Worm (Caenorhabditis elegans) whole organism, young adult: ENCODE measurements around the gene aak-1.

Experiments used
- B0336.3 ChIP-seq: fragments of 200-800 bp; sonication (Bioruptor generic); IDR thresholded peaks from 2 replicates; pipeline ENCODE4 v1.3.6; 2022; ENCODE audit warnings: missing genetic modification characterization, missing compliant biosample characterization
- D2030.7 ChIP-seq: fragments of 200-800 bp; sonication (Bioruptor generic); IDR thresholded peaks from 2 replicates; pipeline ENCODE4 v1.3.6; 2022; ENCODE audit warnings: missing genetic modification reagents, missing genetic modification characterization, missing compliant biosample characterization
- F37B4.10 ChIP-seq: fragments of 200-800 bp; sonication (Bioruptor generic); IDR thresholded peaks from 2 replicates; pipeline ENCODE4 v1.3.6; 2022; ENCODE audit warnings: missing genetic modification characterization, missing compliant biosample characterization
- F57A8.1 ChIP-seq: fragments of 200-800 bp; sonication (Bioruptor generic); optimal IDR thresholded peaks from 2 replicates; lab custom pipeline; 2018; ENCODE audit warnings: mild to moderate bottlenecking, missing genetic modification characterization, moderate library complexity, missing compliant biosample characterization
- ZK185.1 ChIP-seq: sonication (generic microtip); optimal IDR thresholded peaks from 2 replicates; lab custom pipeline; 2016; ENCODE audit warnings: mild to moderate bottlenecking, missing genetic modification characterization, missing compliant biosample characterization; ENCODE audit not compliant: poor library complexity, severe bottlenecking
- ama-1 ChIP-seq, 3 experiments: fragments of 150-350 bp in 1 of 3; sonication (generic microtip) in 2 of 3; optimal IDR thresholded peaks; 2 replicates each; lab custom pipeline; 2014 to 2018; ENCODE audit warnings: missing biosample characterization in 2 of 3, missing genetic modification characterization in 2 of 3, missing genetic modification reagents in 2 of 3
- attf-3 ChIP-seq: fragments of 200-800 bp; sonication (Bioruptor generic); conservative IDR thresholded peaks from 2 replicates; pipeline ENCODE4 v1.3.6; 2022; ENCODE audit warnings: missing genetic modification reagents, missing genetic modification characterization, missing compliant biosample characterization
- attf-5 ChIP-seq: fragments of 200-800 bp; sonication (Bioruptor generic); optimal IDR thresholded peaks from 2 replicates; lab custom pipeline; 2018; ENCODE audit warnings: mild to moderate bottlenecking, missing genetic modification characterization, missing compliant biosample characterization
- bed-1 ChIP-seq: fragments of 200-800 bp; sonication (Bioruptor generic); IDR thresholded peaks from 2 replicates; pipeline ENCODE4 v1.3.6; 2022; ENCODE audit warnings: missing genetic modification reagents, missing genetic modification characterization, missing compliant biosample characterization
- cebp-2 ChIP-seq: fragments of 200-800 bp; sonication (Bioruptor generic); IDR thresholded peaks from 2 replicates; pipeline ENCODE4 v1.3.6; 2022; ENCODE audit warnings: missing genetic modification characterization, missing compliant biosample characterization
- ceh-27 ChIP-seq: fragments of 200-800 bp; sonication (Bioruptor generic); optimal IDR thresholded peaks from 2 replicates; lab custom pipeline; 2018; ENCODE audit warnings: mild to moderate bottlenecking, missing genetic modification characterization, moderate library complexity, missing compliant biosample characterization
- die-1 ChIP-seq: sonication (generic microtip); optimal IDR thresholded peaks from 2 replicates; lab custom pipeline; 2016; ENCODE audit warnings: missing genotype, mild to moderate bottlenecking, missing genetic modification characterization, missing compliant biosample characterization
- dox-1 ChIP-seq: fragments of 200-800 bp; sonication (Bioruptor generic); IDR thresholded peaks from 2 replicates; pipeline ENCODE4 v1.3.6; 2022; ENCODE audit warnings: missing genetic modification reagents, missing genetic modification characterization, missing compliant biosample characterization
- dpl-1 ChIP-seq: fragments of 150-350 bp; optimal IDR thresholded peaks from 2 replicates; lab custom pipeline; 2014; ENCODE audit warnings: missing biosample characterization, missing genetic modification reagents, missing genetic modification characterization
- him-1 ChIP-seq: sonication (generic microtip); optimal IDR thresholded peaks from 2 replicates; lab custom pipeline; 2016; ENCODE audit warnings: missing genotype, missing genetic modification reagents, missing genetic modification characterization, missing compliant biosample characterization
- hmg-1.2 ChIP-seq: fragments of 200-800 bp; sonication (Bioruptor generic); IDR thresholded peaks from 2 replicates; pipeline ENCODE4 v1.3.6; 2022; ENCODE audit warnings: missing genetic modification reagents, missing genetic modification characterization, missing compliant biosample characterization
- hmg-20 ChIP-seq: fragments of 200-800 bp; sonication (Bioruptor generic); IDR thresholded peaks from 2 replicates; pipeline ENCODE4 v1.3.6; 2022; ENCODE audit warnings: missing genetic modification reagents, missing genetic modification characterization, missing compliant biosample characterization
- hsf-1 ChIP-seq: fragments of 200-800 bp; sonication (Bioruptor generic); IDR thresholded peaks from 2 replicates; pipeline ENCODE4 v1.3.6; 2022; ENCODE audit warnings: missing genetic modification reagents, missing genetic modification characterization, missing compliant biosample characterization
- let-607 ChIP-seq, 2 experiments: fragments of 200-800 bp in 1 of 2; sonication (Bioruptor generic) in 1 of 2; sonication (generic microtip) in 1 of 2; optimal IDR thresholded peaks; 2 replicates each; lab custom pipeline; 2016 to 2018; ENCODE audit warnings: mild to moderate bottlenecking in 2 of 2, missing compliant biosample characterization in 2 of 2, missing genetic modification characterization in 2 of 2, moderate library complexity in 2 of 2, missing genotype in 1 of 2
- lin-26 ChIP-seq: fragments of 200-800 bp; sonication (Bioruptor generic); IDR thresholded peaks from 2 replicates; pipeline ENCODE4 v1.3.6; 2022; ENCODE audit warnings: missing genetic modification reagents, missing genetic modification characterization, missing compliant biosample characterization
- lin-40 ChIP-seq: sonication (generic microtip); optimal IDR thresholded peaks from 2 replicates; lab custom pipeline; 2016; ENCODE audit warnings: missing genetic modification characterization, mild to moderate bottlenecking, missing compliant biosample characterization, missing genotype, missing genetic modification reagents
- lsl-1 ChIP-seq: fragments of 200-800 bp; sonication (Bioruptor generic); optimal IDR thresholded peaks from 2 replicates; lab custom pipeline; 2018; ENCODE audit warnings: mild to moderate bottlenecking, missing genetic modification characterization, moderate library complexity, missing compliant biosample characterization
- madf-6 ChIP-seq: fragments of 200-800 bp; sonication (Bioruptor generic); IDR thresholded peaks from 2 replicates; pipeline ENCODE4 v1.3.6; 2022; ENCODE audit warnings: missing genetic modification reagents, missing genetic modification characterization, missing compliant biosample characterization
- mcd-1 ChIP-seq: fragments of 200-800 bp; sonication (Bioruptor generic); IDR thresholded peaks from 2 replicates; pipeline ENCODE4 v1.3.6; 2022; ENCODE audit warnings: missing genetic modification reagents, missing genetic modification characterization, missing compliant biosample characterization
- nfya-2 ChIP-seq: fragments of 200-800 bp; sonication (Bioruptor generic); IDR thresholded peaks from 2 replicates; pipeline ENCODE4 v1.3.6; 2022; ENCODE audit warnings: missing genetic modification reagents, missing genetic modification characterization, missing compliant biosample characterization
- nhr-120 ChIP-seq: fragments of 200-800 bp; sonication (Bioruptor generic); IDR thresholded peaks from 2 replicates; pipeline ENCODE4 v1.3.6; 2022; ENCODE audit warnings: missing genetic modification characterization, missing compliant biosample characterization
- nhr-179 ChIP-seq: sonication (generic microtip); optimal IDR thresholded peaks from 2 replicates; lab custom pipeline; 2016; ENCODE audit warnings: mild to moderate bottlenecking, missing genetic modification characterization, missing compliant biosample characterization
- nhr-80 ChIP-seq: sonication (generic microtip); optimal IDR thresholded peaks from 2 replicates; lab custom pipeline; 2016; ENCODE audit warnings: missing genetic modification characterization, missing compliant biosample characterization
- pbrm-1 ChIP-seq: fragments of 200-800 bp; sonication (Bioruptor generic); IDR thresholded peaks from 2 replicates; pipeline ENCODE4 v1.3.6; 2022; ENCODE audit warnings: missing genetic modification reagents, missing genetic modification characterization, missing compliant biosample characterization
- rec-8 ChIP-seq, 2 experiments: sonication (generic microtip); optimal IDR thresholded peaks; 2 replicates each; lab custom pipeline; 2016; ENCODE audit warnings: mild to moderate bottlenecking in 2 of 2, missing genetic modification characterization in 2 of 2, missing genetic modification reagents in 2 of 2, missing genotype in 2 of 2, missing biosample characterization in 1 of 2, missing compliant biosample characterization in 1 of 2, moderate library complexity in 1 of 2
- rpc-1 ChIP-seq, 2 experiments: fragments of 150-350 bp in 1 of 2; sonication (generic microtip) in 1 of 2; optimal IDR thresholded peaks; 2 replicates each; lab custom pipeline; 2014 to 2018; ENCODE audit warnings: missing biosample characterization in 1 of 2, missing genetic modification characterization in 1 of 2, missing genetic modification reagents in 1 of 2, missing genotype in 1 of 2
- snpc-1.1 ChIP-seq: sonication (generic microtip); optimal IDR thresholded peaks from 2 replicates; lab custom pipeline; 2017; ENCODE audit warnings: missing genetic modification characterization, mild to moderate bottlenecking, missing compliant biosample characterization, antibody characterized with exemption, moderate library complexity, missing genotype, missing genetic modification reagents; ENCODE audit not compliant: insufficient read depth
- snpc-3.4 ChIP-seq: sonication (generic microtip); optimal IDR thresholded peaks from 2 replicates; lab custom pipeline; 2017; ENCODE audit warnings: missing genetic modification characterization, mild to moderate bottlenecking, missing compliant biosample characterization, antibody characterized with exemption, moderate library complexity, missing genotype, missing genetic modification reagents
- snpc-4 ChIP-seq, 5 experiments: fragments of 150-350 bp in 1 of 5; sonication (generic microtip) in 4 of 5; optimal IDR thresholded peaks; 2 replicates each; lab custom pipeline; 2014 to 2018; ENCODE audit warnings: missing genetic modification characterization in 5 of 5, missing biosample characterization in 3 of 5, antibody characterized with exemption in 2 of 5, mild to moderate bottlenecking in 2 of 5, missing compliant biosample characterization in 2 of 5, missing genotype in 2 of 5, moderate library complexity in 2 of 5, missing genetic modification reagents in 1 of 5
- sptf-2 ChIP-seq: fragments of 200-800 bp; sonication (Bioruptor generic); optimal IDR thresholded peaks from 2 replicates; lab custom pipeline; 2018; ENCODE audit warnings: mild to moderate bottlenecking, missing genetic modification characterization, missing compliant biosample characterization
- tbp1 ChIP-seq: fragments of 200-800 bp; sonication (Bioruptor generic); optimal IDR thresholded peaks from 2 replicates; lab custom pipeline; 2018; ENCODE audit warnings: mild to moderate bottlenecking, missing genetic modification characterization, missing compliant biosample characterization
- unc-130 ChIP-seq: sonication (generic microtip); optimal IDR thresholded peaks from 2 replicates; lab custom pipeline; 2016; ENCODE audit warnings: missing genetic modification reagents, missing genetic modification characterization, missing compliant biosample characterization
- unc-62 ChIP-seq: fragments of 150-350 bp; optimal IDR thresholded peaks from 2 replicates; lab custom pipeline; 2014; ENCODE audit warnings: missing biosample characterization, missing genetic modification reagents, missing genetic modification characterization
- xnd-1 ChIP-seq: sonication (generic microtip); optimal IDR thresholded peaks from 2 replicates; lab custom pipeline; 2016; ENCODE audit warnings: missing genotype, missing genetic modification reagents, missing genetic modification characterization, missing compliant biosample characterization
- zim-3 ChIP-seq: sonication (generic microtip); optimal IDR thresholded peaks from 2 replicates; lab custom pipeline; 2017; ENCODE audit warnings: mild to moderate bottlenecking, missing genetic modification characterization, moderate library complexity, missing compliant biosample characterization

aak-1 gene

DNA sequence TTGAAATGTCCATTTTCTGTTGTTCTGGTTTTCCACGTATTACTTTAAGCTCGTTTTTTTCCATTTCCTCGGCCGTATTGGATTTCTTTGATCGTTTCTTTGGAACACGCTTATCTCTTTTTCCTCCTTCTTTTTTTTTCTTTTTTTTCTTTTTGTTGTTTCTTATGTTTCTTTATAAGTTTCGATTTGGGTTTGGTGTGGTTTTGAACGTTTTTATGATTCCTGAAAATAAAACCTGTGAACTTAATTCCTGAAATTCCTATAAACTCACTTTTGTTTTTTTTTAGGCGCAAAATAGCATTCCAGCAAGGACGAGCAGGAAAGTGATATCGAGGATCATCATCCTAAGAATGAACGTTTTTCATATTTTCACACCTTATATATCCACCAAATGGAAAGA is 10.3 kb upstream of the aak-1 start, which contains the start of gene K02D10.2:
TSS of gene K02D10.2 (minus strand) at position 101 of the 400 bp plus-strand sequence.
- TF ChIP-seq lsl-1 (GFP tag; lab: Kevin White, UChicago) (no peak), cebp-2 (GFP tag; lab: Robert Waterston, UW) (no peak), dpl-1 (no peak), hmg-20 (GFP tag; lab: Robert Waterston, UW) (no peak)
- TF ChIP-seq, all 124 proteins: peak for 0

DNA sequence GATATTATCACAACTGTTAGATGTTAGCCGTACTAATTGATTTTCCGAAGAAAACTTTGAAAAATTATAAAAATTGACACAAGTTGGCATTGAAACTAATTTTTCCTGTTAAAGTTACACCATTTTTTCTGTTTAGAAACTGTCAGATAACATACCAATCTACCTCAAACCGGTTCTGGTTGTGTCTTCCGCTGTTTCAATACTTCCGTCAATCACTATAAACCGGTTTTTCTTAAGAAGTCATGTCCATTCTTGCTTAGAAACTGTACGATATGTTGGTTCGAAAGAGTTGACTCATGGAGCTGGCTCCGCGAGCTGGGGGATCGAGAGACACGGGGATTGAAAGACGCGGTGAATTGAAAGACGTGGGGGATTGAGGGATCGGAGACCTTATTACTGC is 9.4 kb upstream of the aak-1 start:
- TF ChIP-seq attf-3, result no peak
- peak; percentile 59; the same call in 1 of the 2 replicates for TF ChIP-seq lin-26 (GFP tag; lab: Robert Waterston, UW)

- TF ChIP-seq F37B4.10 (GFP tag; lab: Robert Waterston, UW), result no peak
- peak; percentile 56 for TF ChIP-seq ama-1 (optimal IDR thresholded peaks at IDR 0.05; lab: Kevin White, UChicago)
- TF ChIP-seq ama-1 (GFP tag; optimal IDR thresholded peaks at IDR 0.05; lab: Kevin White, UChicago), result no peak
These were observed 8.4 kb upstream of the aak-1 start, which contains the start of gene K02D10.1 for ce11 chrIII:8769253-8769652. Gene K02D10.1 (plus strand): TSS chrIII:8769536.

ce11 chrIII:8767889-8768361 is 7.0 kb upstream of the aak-1 start, which contains the start of gene mtss-1:
Gene mtss-1 (plus strand): TSS chrIII:8768311.
- no peak for TF ChIP-seq him-1
- no peak for TF ChIP-seq nhr-179 (tag; lab: Kevin White, UChicago)
- peak; percentile 16 for TF ChIP-seq ZK185.1 (tag; lab: Kevin White, UChicago)
- TF ChIP-seq lin-40, result peak; percentile 29
- TF ChIP-seq bed-1 (GFP tag; lab: Robert Waterston, UW), result no peak
- peak; percentile 27 for TF ChIP-seq nhr-80 (tag; lab: Kevin White, UChicago)
- peak; percentile 11 for TF ChIP-seq snpc-1.1 (tag; lab: Kevin White, UChicago)
- TF ChIP-seq D2030.7, result 0 out of 2 replicates have a peak, but pooled peaks have one; percentile 17
- TF ChIP-seq unc-130 (GFP tag; lab: Kevin White, UChicago), result peak; percentile 8
- no peak for TF ChIP-seq B0336.3 (GFP tag; lab: Robert Waterston, UW)
- no peak for TF ChIP-seq nfya-2 (GFP tag; lab: Robert Waterston, UW)
- peak; percentile 54 for TF ChIP-seq mcd-1 (GFP tag; lab: Robert Waterston, UW)
- peak; percentile 3 for TF ChIP-seq snpc-4 (GFP tag; optimal IDR thresholded peaks at IDR 0.05; lab: Kevin White, UChicago)
- peak in 2 of 4 experiments; percentile 33 to 53 for TF ChIP-seq snpc-4 (tag; optimal IDR thresholded peaks at IDR 0.05; lab: Kevin White, UChicago)
- no peak for TF ChIP-seq hsf-1 (GFP tag; lab: Robert Waterston, UW)
- 0 out of 2 replicates have a peak, but pooled peaks have one; percentile 23 for TF ChIP-seq attf-3
- TF ChIP-seq hmg-1.2 (GFP tag; lab: Robert Waterston, UW), result peak; percentile 35; the same call in 1 of the 2 replicates
- TF ChIP-seq F57A8.1 (GFP tag; lab: Kevin White, UChicago), result no peak
- TF ChIP-seq madf-6 (GFP tag; lab: Robert Waterston, UW), result peak; percentile 60; the same call in 1 of the 2 replicates
- TF ChIP-seq lsl-1 (GFP tag; lab: Kevin White, UChicago), result peak; percentile 55
- peak in 1 of 2 experiments; percentile 13 for TF ChIP-seq let-607 (tag; optimal IDR thresholded peaks at IDR 0.05; lab: Kevin White, UChicago)
- TF ChIP-seq die-1 (tag; lab: Kevin White, UChicago), result no peak
- no peak for TF ChIP-seq zim-3 (tag; lab: Kevin White, UChicago)
- peak; percentile 44 for TF ChIP-seq snpc-3.4 (tag; lab: Kevin White, UChicago)
- no peak for TF ChIP-seq sptf-2 (GFP tag; lab: Kevin White, UChicago)
- TF ChIP-seq attf-5 (GFP tag; lab: Kevin White, UChicago), result peak; percentile 37
- TF ChIP-seq pbrm-1, result peak; percentile 29; the same call in 1 of the 2 replicates
- no peak for TF ChIP-seq ceh-27 (GFP tag; lab: Kevin White, UChicago)
- peak; percentile 61 for TF ChIP-seq dox-1 (GFP tag; lab: Robert Waterston, UW)
- peak; percentile 41 for TF ChIP-seq rpc-1 (optimal IDR thresholded peaks at IDR 0.05; lab: Kevin White, UChicago)
- no peak for TF ChIP-seq rpc-1 (tag; optimal IDR thresholded peaks at IDR 0.05; lab: Kevin White, UChicago)
- no peak for TF ChIP-seq nhr-120 (GFP tag; lab: Robert Waterston, UW)
- TF ChIP-seq xnd-1 (tag; lab: Kevin White, UChicago), result peak; percentile 31
- peak; percentile 30 for TF ChIP-seq tbp1 (GFP tag; lab: Kevin White, UChicago)
- no peak for TF ChIP-seq unc-62 (GFP tag; lab: Kevin White, UChicago)
- no peak for TF ChIP-seq rec-8 (tag; optimal IDR thresholded peaks at IDR 0.05; lab: Kevin White, UChicago)
